Fruit fly (Drosophila melanogaster) whole organism, embryonic: Measurements from ENCODE around the gene Osi7.

Experiments used
- ATbp ChIP-seq: fragments of 200-800 bp; sonication (Bioruptor generic); optimal IDR thresholded peaks from 2 replicates; lab custom pipeline; 2017; ENCODE audit warnings: missing biosample characterization, mild to moderate bottlenecking, missing genetic modification characterization, missing genetic modification reagents
- Abd-B ChIP-seq: fragments of 200-800 bp; sonication (Bioruptor generic); optimal IDR thresholded peaks from 2 replicates; lab custom pipeline; 2018; ENCODE audit warnings: missing biosample characterization, mild to moderate bottlenecking, missing genetic modification characterization, moderate library complexity
- Adf1 ChIP-seq: fragments of 200-800 bp; sonication (Bioruptor generic); IDR thresholded peaks from 2 replicates; pipeline ENCODE4 v1.3.6; 2022; ENCODE audit warnings: missing biosample characterization, missing genetic modification characterization
- BEAF-32 ChIP-seq: fragments of 200-800 bp; sonication (Bioruptor generic); optimal IDR thresholded peaks from 3 replicates; lab custom pipeline; 2017; ENCODE audit warnings: missing biosample characterization, missing genetic modification characterization, mild to moderate bottlenecking, moderate library complexity, missing genetic modification reagents
- Blimp-1 ChIP-seq: fragments of 200-800 bp; sonication (Bioruptor generic); optimal IDR thresholded peaks from 3 replicates; lab custom pipeline; 2018; ENCODE audit warnings: missing biosample characterization, missing genetic modification characterization, mild to moderate bottlenecking, moderate library complexity, missing genetic modification reagents
- CG10267 ChIP-seq: fragments of 200-800 bp; sonication (Bioruptor generic); optimal IDR thresholded peaks from 2 replicates; lab custom pipeline; 2018; ENCODE audit warnings: missing biosample characterization, mild to moderate bottlenecking, missing genetic modification characterization, moderate library complexity
- CG12744 ChIP-seq: fragments of 200-800 bp; sonication (Bioruptor generic); optimal IDR thresholded peaks from 2 replicates; lab custom pipeline; 2016; ENCODE audit warnings: missing biosample characterization, missing genetic modification characterization
- CG13123 ChIP-seq: fragments of 200-800 bp; sonication (Bioruptor generic); optimal IDR thresholded peaks from 2 replicates; lab custom pipeline; 2016; ENCODE audit warnings: missing biosample characterization, missing genetic modification characterization
- CG13424 ChIP-seq: fragments of 200-800 bp; sonication (Bioruptor generic); optimal IDR thresholded peaks from 2 replicates; lab custom pipeline; 2019; ENCODE audit warnings: missing biosample characterization, mild to moderate bottlenecking, missing genetic modification characterization, moderate library complexity
- CG14710 ChIP-seq: fragments of 200-800 bp; sonication (Bioruptor generic); optimal IDR thresholded peaks from 3 replicates; lab custom pipeline; 2019; ENCODE audit warnings: missing biosample characterization, mild to moderate bottlenecking, missing genetic modification characterization, moderate library complexity
- CG15479 ChIP-seq: fragments of 200-800 bp; sonication (Bioruptor generic); optimal IDR thresholded peaks from 3 replicates; lab custom pipeline; 2019; ENCODE audit warnings: missing biosample characterization, mild to moderate bottlenecking, missing genetic modification characterization, moderate library complexity
- CG1603 ChIP-seq: fragments of 200-800 bp; sonication (Bioruptor generic); optimal IDR thresholded peaks from 2 replicates; lab custom pipeline; 2019; ENCODE audit warnings: missing biosample characterization, mild to moderate bottlenecking, missing genetic modification characterization, moderate library complexity
- CG17186 ChIP-seq: fragments of 200-800 bp; sonication (Bioruptor generic); optimal IDR thresholded peaks from 3 replicates; lab custom pipeline; 2017; ENCODE audit warnings: missing biosample characterization, missing genetic modification reagents, missing genetic modification characterization
- CG2116 ChIP-seq: fragments of 200-800 bp; sonication (Bioruptor generic); optimal IDR thresholded peaks from 3 replicates; lab custom pipeline; 2018; ENCODE audit warnings: missing biosample characterization, mild to moderate bottlenecking, missing genetic modification characterization
- CG34224 ChIP-seq: fragments of 200-800 bp; sonication (Bioruptor generic); IDR thresholded peaks from 3 replicates; pipeline ENCODE4 v1.3.6; 2022; ENCODE audit warnings: missing biosample characterization, missing genetic modification characterization; ENCODE audit not compliant: partially characterized antibody
- CG3847 ChIP-seq: fragments of 200-800 bp; sonication (Bioruptor generic); IDR thresholded peaks from 2 replicates; pipeline ENCODE4 v1.3.6; 2022; ENCODE audit warnings: missing biosample characterization, missing genetic modification characterization
- CG4854 ChIP-seq: fragments of 200-800 bp; sonication (Bioruptor generic); optimal IDR thresholded peaks from 2 replicates; lab custom pipeline; 2016; ENCODE audit warnings: missing biosample characterization, missing genetic modification characterization, inconsistent platforms
- CG5180 ChIP-seq: fragments of 200-800 bp; sonication (Bioruptor generic); optimal IDR thresholded peaks from 3 replicates; lab custom pipeline; 2017; ENCODE audit warnings: missing biosample characterization, missing genetic modification characterization, mild to moderate bottlenecking, moderate library complexity, missing genetic modification reagents
- CG6175 ChIP-seq: fragments of 200-800 bp; sonication (Bioruptor generic); IDR thresholded peaks from 3 replicates; pipeline ENCODE4 v1.3.6; 2022; ENCODE audit warnings: missing biosample characterization, missing genetic modification characterization
- CG6689 ChIP-seq: fragments of 200-800 bp; sonication (Bioruptor generic); IDR thresholded peaks from 2 replicates; pipeline ENCODE4 v1.3.6; 2022; ENCODE audit warnings: missing biosample characterization, missing genetic modification characterization
- CG7745 ChIP-seq: fragments of 200-800 bp; sonication (Bioruptor generic); optimal IDR thresholded peaks from 2 replicates; lab custom pipeline; 2018; ENCODE audit warnings: missing biosample characterization, mild to moderate bottlenecking, missing genetic modification characterization, moderate library complexity
- CTCF ChIP-seq: fragments of 200-800 bp; sonication (Bioruptor generic); optimal IDR thresholded peaks from 2 replicates; lab custom pipeline; 2017; ENCODE audit warnings: missing biosample characterization, mild to moderate bottlenecking, missing genetic modification characterization, moderate library complexity
- Deaf1 ChIP-seq: fragments of 200-800 bp; optimal IDR thresholded peaks from 3 replicates; lab custom pipeline; 2019; ENCODE audit warnings: missing biosample characterization, mild to moderate bottlenecking, missing genetic modification characterization, moderate library complexity
- Ets65A ChIP-seq: fragments of 200-800 bp; sonication (Bioruptor generic); peaks from one replicate; lab custom pipeline; 2016; ENCODE audit warnings: missing biosample characterization, missing genetic modification characterization
- Fer1 ChIP-seq: fragments of 200-800 bp; sonication (Bioruptor generic); optimal IDR thresholded peaks from 2 replicates; lab custom pipeline; 2017; ENCODE audit warnings: missing biosample characterization, mild to moderate bottlenecking, missing genetic modification characterization
- Fer2 ChIP-seq: fragments of 200-800 bp; sonication (Bioruptor generic); optimal IDR thresholded peaks from 2 replicates; lab custom pipeline; 2018; ENCODE audit warnings: missing biosample characterization, mild to moderate bottlenecking, missing genetic modification characterization, moderate library complexity
- Lhr ChIP-seq: fragments of 200-800 bp; sonication (Bioruptor generic); optimal IDR thresholded peaks from 3 replicates; lab custom pipeline; 2017; ENCODE audit warnings: mild to moderate bottlenecking, missing biosample characterization, missing genetic modification reagents, missing genetic modification characterization
- Mes4 ChIP-seq: fragments of 200-800 bp; sonication (Bioruptor generic); optimal IDR thresholded peaks from 2 replicates; lab custom pipeline; 2016; ENCODE audit warnings: missing biosample characterization, missing genetic modification characterization
- Rx ChIP-seq: fragments of 200-800 bp; sonication (Bioruptor generic); IDR thresholded peaks from 2 replicates; pipeline ENCODE4 v1.3.6; 2022; ENCODE audit warnings: missing biosample characterization, missing genetic modification characterization
- Side ChIP-seq: fragments of 200-800 bp; sonication (Bioruptor generic); optimal IDR thresholded peaks from 2 replicates; lab custom pipeline; 2016; ENCODE audit warnings: missing biosample characterization, missing genetic modification characterization
- Six4 ChIP-seq: fragments of 200-800 bp; sonication (Bioruptor generic); optimal IDR thresholded peaks from 2 replicates; lab custom pipeline; 2016; ENCODE audit warnings: missing biosample characterization, missing genetic modification characterization
- Sox102F ChIP-seq: fragments of 200-800 bp; sonication (Bioruptor generic); optimal IDR thresholded peaks from 2 replicates; lab custom pipeline; 2018; ENCODE audit warnings: missing biosample characterization, mild to moderate bottlenecking, missing genetic modification characterization, moderate library complexity
- ap ChIP-seq: fragments of 200-800 bp; sonication (Bioruptor generic); IDR thresholded peaks from 2 replicates; pipeline ENCODE4 v1.3.6; 2022; ENCODE audit warnings: missing biosample characterization, missing genetic modification characterization
- chm ChIP-seq: fragments of 200-800 bp; sonication (Bioruptor generic); IDR thresholded peaks from 2 replicates; pipeline ENCODE4 v1.3.6; 2022; ENCODE audit warnings: missing biosample characterization, missing genetic modification characterization
- ci ChIP-seq: fragments of 200-800 bp; sonication (Bioruptor generic); IDR thresholded peaks from 3 replicates; pipeline ENCODE4 v1.3.6; 2022; ENCODE audit warnings: missing biosample characterization, missing genetic modification characterization
- crol ChIP-seq: fragments of 200-800 bp; sonication (Bioruptor generic); IDR thresholded peaks from 2 replicates; pipeline ENCODE4 v1.3.6; 2022; ENCODE audit warnings: missing biosample characterization, missing genetic modification characterization
- da ChIP-seq: fragments of 200-800 bp; sonication (Bioruptor generic); optimal IDR thresholded peaks from 2 replicates; lab custom pipeline; 2016; ENCODE audit warnings: missing biosample characterization, missing genetic modification characterization
- danr ChIP-seq: fragments of 200-800 bp; sonication (Bioruptor generic); IDR thresholded peaks from 2 replicates; pipeline ENCODE4 v1.3.6; 2022; ENCODE audit warnings: missing biosample characterization, missing genetic modification characterization
- dpn ChIP-seq, 2 experiments: fragments of 200-800 bp; sonication (Bioruptor generic); optimal IDR thresholded peaks; 3 replicates each; lab custom pipeline; 2016; ENCODE audit warnings: missing biosample characterization in 2 of 2, missing genetic modification characterization in 2 of 2
- dysf ChIP-seq: fragments of 200-800 bp; sonication (Bioruptor generic); IDR thresholded peaks from 3 replicates; pipeline ENCODE4 v1.3.6; 2022; ENCODE audit warnings: missing biosample characterization, missing genetic modification characterization
- gem ChIP-seq: fragments of 200-800 bp; sonication (Bioruptor generic); optimal IDR thresholded peaks from 2 replicates; lab custom pipeline; 2019; ENCODE audit warnings: missing biosample characterization, mild to moderate bottlenecking, missing genetic modification characterization, moderate library complexity
- jigr1 ChIP-seq: fragments of 200-800 bp; sonication (Bioruptor generic); IDR thresholded peaks from 3 replicates; pipeline ENCODE4 v1.3.6; 2022; ENCODE audit warnings: missing biosample characterization, missing genetic modification characterization
- phol ChIP-seq: fragments of 200-800 bp; sonication (Bioruptor generic); optimal IDR thresholded peaks from 3 replicates; lab custom pipeline; 2018; ENCODE audit warnings: missing biosample characterization, mild to moderate bottlenecking, missing genetic modification characterization, moderate library complexity
- pita ChIP-seq: fragments of 200-800 bp; sonication (Bioruptor generic); optimal IDR thresholded peaks from 2 replicates; lab custom pipeline; 2017; ENCODE audit warnings: missing biosample characterization, mild to moderate bottlenecking, missing genetic modification characterization
- stc ChIP-seq: fragments of 200-800 bp; sonication (Bioruptor generic); IDR thresholded peaks from 2 replicates; pipeline ENCODE4 v1.3.6; 2022; ENCODE audit warnings: missing biosample characterization, missing genetic modification characterization
- usp ChIP-seq: fragments of >200 bp; optimal IDR thresholded peaks from 2 replicates; lab custom pipeline; 2017; ENCODE audit warnings: missing biosample characterization, missing genetic modification characterization
- vvl ChIP-seq: fragments of 200-800 bp; sonication (Bioruptor generic); IDR thresholded peaks from 2 replicates; pipeline ENCODE4 v1.3.6; 2022; ENCODE audit warnings: missing biosample characterization, missing genetic modification characterization
- zf30C ChIP-seq: fragments of 200-800 bp; sonication (Bioruptor generic); optimal IDR thresholded peaks from 3 replicates; lab custom pipeline; 2018; ENCODE audit warnings: missing biosample characterization, mild to moderate bottlenecking, missing genetic modification characterization

Osi7 gene

dm6 chr3R:6254438-6254837 is 5.6 kb downstream of the Osi7 start (continued):
- peak; percentile 20 for TF ChIP-seq CG7745 (tag; lab: Kevin White, UChicago)
- TF ChIP-seq pita (GFP tag; lab: Kevin White, UChicago) = peak; percentile 22
- TF ChIP-seq Abd-B = peak; percentile 59
- peak; percentile 11 for TF ChIP-seq Blimp-1 (GFP tag; lab: Kevin White, UChicago)
- peak; percentile 90 for TF ChIP-seq CTCF (GFP tag; lab: Kevin White, UChicago)
- TF ChIP-seq danr (GFP tag; lab: Robert Waterston, UW) = no peak
- no peak for TF ChIP-seq CG6689 (GFP tag; lab: Robert Waterston, UW)
- TF ChIP-seq gem (tag; lab: Kevin White, UChicago) = no peak
- no peak for TF ChIP-seq dysf (GFP tag; lab: Robert Waterston, UW)
- no peak for TF ChIP-seq CG14710 (tag; lab: Kevin White, UChicago)
- TF ChIP-seq zf30C = peak; percentile 71
- peak; percentile 7 for TF ChIP-seq CG1603
- TF ChIP-seq da = no peak
- TF ChIP-seq CG2116 (GFP tag; lab: Kevin White, UChicago) = no peak
- no peak for TF ChIP-seq CG12744 (GFP tag; lab: Kevin White, UChicago)
- no peak for TF ChIP-seq Side (GFP tag; lab: Kevin White, UChicago)
- TF ChIP-seq, all 482 proteins: peak for 9

- peak; percentile 33 for TF ChIP-seq Ets65A
- TF ChIP-seq Lhr (GFP tag; lab: Kevin White, UChicago) = no peak
- TF ChIP-seq, all 482 proteins: peak for 1
Observed at dm6 chr3R:6254875-6255274, 6.1 kb downstream of the Osi7 start, which contains the start of gene Osi8. Osi8 (plus strand) TSS chr3R:6255175.

- TF ChIP-seq ci (GFP tag; lab: Robert Waterston, UW) = 0 out of 3 replicates have a peak, but pooled peaks have one; percentile 13
- no peak for TF ChIP-seq jigr1
- TF ChIP-seq CG5180 (GFP tag; lab: Kevin White, UChicago) = peak; percentile 33
- peak; percentile 38 for TF ChIP-seq Adf1 (GFP tag; lab: Robert Waterston, UW)
- no peak for TF ChIP-seq CG13424 (tag; lab: Kevin White, UChicago)
- TF ChIP-seq Ets65A = peak; percentile 40
- no peak for TF ChIP-seq CG13123
- TF ChIP-seq CG34224 (GFP tag; lab: Robert Waterston, UW) = no peak
- TF ChIP-seq Deaf1 = peak; percentile 88
- 0 out of 3 replicates have a peak, but pooled peaks have one; percentile 18 for TF ChIP-seq CG6175 (GFP tag; lab: Robert Waterston, UW)
- 0 out of 2 replicates have a peak, but pooled peaks have one; percentile 27 for TF ChIP-seq crol (GFP tag; lab: Robert Waterston, UW)
- 0 out of 2 replicates have a peak, but pooled peaks have one; percentile 25 for TF ChIP-seq vvl (GFP tag; lab: Robert Waterston, UW)
Observed at dm6 chr3R:6259837-6260236, 11.0 kb downstream of the Osi7 start, which contains the start of gene Osi9. Osi9 (plus strand) TSS chr3R:6260211.

- TF ChIP-seq CTCF (GFP tag; lab: Kevin White, UChicago) (no peak), Rx (GFP tag; lab: Robert Waterston, UW) (no peak), CG3847 (no peak), dpn (GFP tag; optimal IDR thresholded peaks at IDR 0.05; lab: Kevin White, UChicago) (no peak), usp (GFP tag; lab: Kevin White, UChicago) (no peak), Six4 (GFP tag; lab: Kevin White, UChicago) (no peak), CG4854 (no peak), Mes4 (GFP tag; lab: Kevin White, UChicago) (no peak), Fer1 (GFP tag; lab: Kevin White, UChicago) (no peak), BEAF-32 (GFP tag; lab: Kevin White, UChicago) (no peak), stc (GFP tag; lab: Robert Waterston, UW) (no peak), CG10267 (tag; lab: Kevin White, UChicago) (no peak), chm (no peak), Fer2 (tag; lab: Kevin White, UChicago) (no peak), CG17186 (GFP tag; lab: Kevin White, UChicago) (no peak), ATbp (GFP tag; lab: Kevin White, UChicago) (no peak), ap (GFP tag; lab: Robert Waterston, UW) (no peak), phol (tag; lab: Kevin White, UChicago) (no peak), CG15479 (GFP tag; lab: Kevin White, UChicago) (no peak), Sox102F (GFP tag; lab: Kevin White, UChicago) (no peak)
- TF ChIP-seq, all 482 proteins: peak for 0
Observed at dm6 chr3R:6263658-6264057, 14.9 kb downstream of the Osi7 start, which contains the start of gene Osi10a. Osi10a (plus strand) TSS chr3R:6263958.
